Fruit fly (Drosophila melanogaster) whole organism, prepupa: ENCODE results near the gene MME1.

Source experiments
- Blimp-1 ChIP-seq: fragments of 200-800 bp; sonication (Bioruptor generic); optimal IDR thresholded peaks from 3 replicates; lab custom pipeline; 2017; ENCODE audit warnings: missing biosample characterization, missing genetic modification characterization, mild to moderate bottlenecking, moderate library complexity, missing genetic modification reagents
- CG10631 ChIP-seq: fragments of 200-800 bp; sonication (Bioruptor generic); optimal IDR thresholded peaks from 2 replicates; lab custom pipeline; 2016; ENCODE audit warnings: missing biosample characterization, missing genetic modification characterization
- CG10669 ChIP-seq: fragments of 200-800 bp; sonication (Bioruptor generic); optimal IDR thresholded peaks from 3 replicates; lab custom pipeline; 2018; ENCODE audit warnings: missing biosample characterization, mild to moderate bottlenecking, missing genetic modification characterization, moderate library complexity
- CG11294 ChIP-seq: fragments of 200-800 bp; sonication (Bioruptor generic); IDR thresholded peaks from 2 replicates; pipeline ENCODE4 v1.3.6; 2022; ENCODE audit warnings: missing biosample characterization, missing genetic modification characterization
- CG11902 ChIP-seq: fragments of 200-800 bp; sonication (Bioruptor generic); optimal IDR thresholded peaks from 3 replicates; lab custom pipeline; 2016; ENCODE audit warnings: missing biosample characterization, missing genetic modification characterization
- CG15336 ChIP-seq: fragments of 200-800 bp; sonication (Bioruptor generic); IDR thresholded peaks from 2 replicates; pipeline ENCODE4 v1.3.6; 2022; ENCODE audit warnings: missing biosample characterization, missing genetic modification characterization
- CG1621 ChIP-seq: fragments of 200-800 bp; sonication (Bioruptor generic); optimal IDR thresholded peaks from 3 replicates; lab custom pipeline; 2018; ENCODE audit warnings: missing biosample characterization, mild to moderate bottlenecking, missing genetic modification characterization
- CG16779 ChIP-seq: fragments of 200-800 bp; sonication (Bioruptor generic); optimal IDR thresholded peaks from 3 replicates; lab custom pipeline; 2017; ENCODE audit warnings: missing biosample characterization, mild to moderate bottlenecking, missing genetic modification characterization
- CG3032 ChIP-seq: fragments of 200-800 bp; optimal IDR thresholded peaks from 2 replicates; lab custom pipeline; 2019; ENCODE audit warnings: missing biosample characterization, mild to moderate bottlenecking, missing genetic modification characterization, moderate library complexity
- CG31627 ChIP-seq: fragments of 200-800 bp; sonication (Bioruptor generic); optimal IDR thresholded peaks from 3 replicates; lab custom pipeline; 2016; ENCODE audit warnings: missing biosample characterization, missing genetic modification characterization
- CG34406 ChIP-seq: fragments of 200-800 bp; sonication (Bioruptor generic); optimal IDR thresholded peaks from 3 replicates; lab custom pipeline; 2016; ENCODE audit warnings: missing biosample characterization, missing genetic modification characterization
- CG4318 ChIP-seq: fragments of 200-800 bp; sonication (Bioruptor generic); optimal IDR thresholded peaks from 3 replicates; lab custom pipeline; 2017; ENCODE audit warnings: missing biosample characterization, mild to moderate bottlenecking, missing genetic modification characterization
- CG6854 ChIP-seq: fragments of 200-800 bp; sonication (Bioruptor generic); optimal IDR thresholded peaks from 2 replicates; lab custom pipeline; 2017; ENCODE audit warnings: missing biosample characterization, mild to moderate bottlenecking, missing genetic modification characterization
- CG7368 ChIP-seq: fragments of 200-800 bp; sonication (Bioruptor generic); optimal IDR thresholded peaks from 3 replicates; lab custom pipeline; 2016; ENCODE audit warnings: missing biosample characterization, missing genetic modification characterization
- CG8119 ChIP-seq: fragments of 200-800 bp; sonication (Bioruptor generic); IDR thresholded peaks from 3 replicates; pipeline ENCODE4 v1.3.6; 2022; ENCODE audit warnings: missing biosample characterization, missing genetic modification characterization
- CG8319 ChIP-seq: fragments of 200-800 bp; sonication (Bioruptor generic); optimal IDR thresholded peaks from 3 replicates; lab custom pipeline; 2016; ENCODE audit warnings: missing biosample characterization, missing genetic modification characterization
- CG8632 ChIP-seq: fragments of 200-800 bp; sonication (Bioruptor generic); optimal IDR thresholded peaks from 3 replicates; lab custom pipeline; 2016; ENCODE audit warnings: missing biosample characterization, missing genetic modification characterization
- CG9139 ChIP-seq: fragments of 200-800 bp; sonication (Bioruptor generic); optimal IDR thresholded peaks from 3 replicates; lab custom pipeline; 2017; ENCODE audit warnings: missing biosample characterization, mild to moderate bottlenecking, missing genetic modification characterization
- Eip78C ChIP-seq: fragments of 200-800 bp; sonication (Bioruptor generic); peaks from one replicate; lab custom pipeline; 2016; ENCODE audit warnings: missing biosample characterization, missing genetic modification characterization
- Eip93F ChIP-seq: fragments of 200-800 bp; sonication (Bioruptor generic); optimal IDR thresholded peaks from 2 replicates; lab custom pipeline; 2016; ENCODE audit warnings: missing biosample characterization, mild to moderate bottlenecking, missing genetic modification characterization
- Ets96B ChIP-seq: fragments of 200-800 bp; optimal IDR thresholded peaks from 2 replicates; lab custom pipeline; 2019; ENCODE audit warnings: missing biosample characterization, mild to moderate bottlenecking, missing genetic modification characterization, moderate library complexity
- Gug ChIP-seq: fragments of 200-800 bp; sonication (Bioruptor generic); IDR thresholded peaks from 2 replicates; pipeline ENCODE4 v1.3.6; 2022; ENCODE audit warnings: missing biosample characterization, missing genetic modification characterization
- Hr38 ChIP-seq: sonication (Bioruptor generic); optimal IDR thresholded peaks from 2 replicates; lab custom pipeline; 2016; ENCODE audit warnings: missing biosample characterization, missing genetic modification characterization
- Hr39 ChIP-seq: fragments of 200-800 bp; sonication (Bioruptor generic); optimal IDR thresholded peaks from 2 replicates; lab custom pipeline; 2016; ENCODE audit warnings: missing biosample characterization, missing genetic modification characterization
- Hr4 ChIP-seq: fragments of 200-800 bp; sonication (Bioruptor generic); optimal IDR thresholded peaks from 3 replicates; lab custom pipeline; 2016; ENCODE audit warnings: missing biosample characterization, missing genetic modification characterization
- OdsH ChIP-seq: fragments of 200-800 bp; sonication (Bioruptor generic); optimal IDR thresholded peaks from 3 replicates; lab custom pipeline; 2016; ENCODE audit warnings: missing biosample characterization, missing genetic modification characterization
- Sox14 ChIP-seq: fragments of 200-800 bp; sonication (Bioruptor generic); optimal IDR thresholded peaks from 3 replicates; lab custom pipeline; 2016; ENCODE audit warnings: missing biosample characterization, missing genetic modification characterization
- Sox15 ChIP-seq: fragments of 200-800 bp; sonication (Bioruptor generic); optimal IDR thresholded peaks from 3 replicates; lab custom pipeline; 2016; ENCODE audit warnings: missing biosample characterization, missing genetic modification characterization
- acj6 ChIP-seq: fragments of 200-800 bp; sonication (Bioruptor generic); optimal IDR thresholded peaks from 3 replicates; lab custom pipeline; 2016; ENCODE audit warnings: missing biosample characterization, missing genetic modification characterization
- cyc ChIP-seq: fragments of 200-800 bp; sonication (Bioruptor generic); optimal IDR thresholded peaks from 3 replicates; lab custom pipeline; 2016; ENCODE audit warnings: missing biosample characterization, missing genetic modification characterization
- dsx ChIP-seq: fragments of 200-800 bp; optimal IDR thresholded peaks from 3 replicates; lab custom pipeline; 2019; ENCODE audit warnings: missing biosample characterization, mild to moderate bottlenecking, missing genetic modification characterization, moderate library complexity; ENCODE audit not compliant: poor library complexity, severe bottlenecking
- esn ChIP-seq: fragments of 200-800 bp; sonication (Bioruptor generic); optimal IDR thresholded peaks from 2 replicates; lab custom pipeline; 2016; ENCODE audit warnings: missing biosample characterization, mild to moderate bottlenecking, missing genetic modification characterization, moderate library complexity
- fd85E ChIP-seq: fragments of 200-800 bp; sonication (Bioruptor generic); optimal IDR thresholded peaks from 3 replicates; lab custom pipeline; 2016; ENCODE audit warnings: missing biosample characterization, missing genetic modification characterization
- fkh ChIP-seq: fragments of 200-800 bp; sonication (Bioruptor generic); optimal IDR thresholded peaks from 3 replicates; lab custom pipeline; 2017; ENCODE audit warnings: missing biosample characterization, mild to moderate bottlenecking, missing genetic modification characterization, moderate library complexity
- pdm3 ChIP-seq: fragments of 200-800 bp; sonication (Bioruptor generic); optimal IDR thresholded peaks from 3 replicates; lab custom pipeline; 2016; ENCODE audit warnings: missing biosample characterization, missing genetic modification characterization
- salr ChIP-seq, 2 experiments: fragments of 200-800 bp; sonication (Bioruptor generic); optimal IDR thresholded peaks; 3 replicates each; lab custom pipeline; 2016 to 2018; ENCODE audit warnings: missing biosample characterization in 2 of 2, missing genetic modification characterization in 2 of 2, mild to moderate bottlenecking in 1 of 2
- spab ChIP-seq: fragments of 200-800 bp; sonication (Bioruptor generic); optimal IDR thresholded peaks from 2 replicates; lab custom pipeline; 2017; ENCODE audit warnings: missing biosample characterization, mild to moderate bottlenecking, missing genetic modification characterization, missing genetic modification reagents
- ss ChIP-seq, 2 experiments: fragments of 200-800 bp; sonication (Bioruptor generic); optimal IDR thresholded peaks; 2 replicates in 1 of 2; 3 replicates in 1 of 2; lab custom pipeline; 2017 to 2018; ENCODE audit warnings: mild to moderate bottlenecking in 2 of 2, missing biosample characterization in 2 of 2, missing genetic modification characterization in 2 of 2, moderate library complexity in 1 of 2
- svp ChIP-seq: fragments of 200-800 bp; sonication (Bioruptor generic); peaks from one replicate; lab custom pipeline; 2016; ENCODE audit warnings: missing biosample characterization, missing genetic modification characterization
- topi ChIP-seq: fragments of 200-800 bp; sonication (Bioruptor generic); optimal IDR thresholded peaks from 3 replicates; lab custom pipeline; 2016; ENCODE audit warnings: missing biosample characterization, missing genetic modification characterization

The MME1 gene

DNA sequence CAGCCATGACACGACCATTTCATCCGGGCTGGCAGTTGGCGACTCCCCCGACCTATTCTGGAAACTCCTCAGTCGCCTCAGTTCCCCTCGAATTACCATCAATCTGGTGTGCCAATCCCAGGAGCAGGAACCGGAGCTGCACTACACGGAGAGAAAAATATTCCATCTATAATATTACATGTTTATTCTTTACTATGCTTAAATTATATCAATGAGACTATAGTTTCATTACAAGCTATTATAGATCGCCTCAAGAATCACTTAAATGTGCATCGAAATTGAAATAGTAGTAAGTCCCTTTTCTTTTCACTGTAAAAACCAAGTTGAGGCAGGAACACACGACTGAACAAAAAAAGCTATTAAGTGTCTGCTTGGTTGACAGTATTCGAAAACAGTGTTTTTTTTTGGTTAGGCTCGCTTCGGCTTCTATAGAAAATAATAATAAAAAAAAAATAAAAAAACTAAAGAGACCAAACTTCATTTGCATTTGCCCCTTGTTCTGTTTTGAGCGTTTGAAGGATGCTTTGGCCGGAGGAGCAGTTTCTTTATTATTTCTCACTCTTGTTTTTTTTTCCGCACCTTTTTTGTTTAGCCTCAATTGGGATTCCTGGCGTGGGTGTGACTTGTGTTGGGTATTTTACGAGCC, 48.9 kb downstream of the MME1 start (continued):
- peak; percentile 35 for TF ChIP-seq CG11902
- TF ChIP-seq Hr38: no peak
- no peak for TF ChIP-seq fd85E (GFP tag; lab: Kevin White, UChicago)
- peak; percentile 83 for TF ChIP-seq pdm3 (GFP tag; lab: Kevin White, UChicago)
- TF ChIP-seq Blimp-1 (GFP tag; lab: Kevin White, UChicago): no peak
- peak; percentile 84 for TF ChIP-seq spab (GFP tag; lab: Kevin White, UChicago)
- TF ChIP-seq CG31627: peak; percentile 42
- peak; percentile 81 for TF ChIP-seq acj6 (GFP tag; lab: Kevin White, UChicago)
- TF ChIP-seq ss (GFP tag; optimal IDR thresholded peaks at IDR 0.05; lab: Kevin White, UChicago): peak; percentile 91 to 94
- peak; percentile 56 for TF ChIP-seq CG7368 (GFP tag; lab: Kevin White, UChicago)
- TF ChIP-seq fkh (GFP tag; lab: Kevin White, UChicago): no peak
- TF ChIP-seq Sox15: peak; percentile 67
- peak; percentile 76 for TF ChIP-seq OdsH (GFP tag; lab: Kevin White, UChicago)
- TF ChIP-seq CG10631 (GFP tag; lab: Kevin White, UChicago): peak; percentile 88
- TF ChIP-seq CG8632 (GFP tag; lab: Kevin White, UChicago): peak; percentile 75
- no peak for TF ChIP-seq Eip93F (GFP tag; lab: Kevin White, UChicago)

DNA sequence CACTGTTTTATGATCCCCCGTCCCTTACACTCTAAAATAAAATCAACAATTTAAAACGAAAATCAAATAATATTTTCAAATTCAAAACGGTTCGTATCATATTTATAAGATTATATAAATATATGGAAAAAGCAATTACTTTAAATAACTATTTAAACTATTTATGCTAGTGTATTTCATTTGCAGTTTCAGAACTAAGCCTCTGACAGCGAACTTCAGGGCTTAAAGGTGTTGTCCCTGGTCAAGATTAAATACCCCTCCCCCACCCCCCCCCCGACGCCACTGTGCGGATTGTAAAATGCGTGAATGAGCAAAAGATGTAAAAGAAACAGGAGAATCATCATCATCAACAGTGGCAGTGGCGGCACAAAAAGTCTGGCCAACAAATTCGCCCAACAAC, 49.5 kb downstream of the MME1 start:
- peak; percentile 52 for TF ChIP-seq Ets96B (tag; lab: Kevin White, UChicago)
- no peak for TF ChIP-seq esn (GFP tag; lab: Kevin White, UChicago)
- no peak for TF ChIP-seq CG4318
- no peak for TF ChIP-seq svp (GFP tag; lab: Kevin White, UChicago)
- TF ChIP-seq Eip93F (GFP tag; lab: Kevin White, UChicago): no peak
- TF ChIP-seq ss (GFP tag; optimal IDR thresholded peaks at IDR 0.05; lab: Kevin White, UChicago): no peak
- no peak for TF ChIP-seq topi (GFP tag; lab: Kevin White, UChicago)
- TF ChIP-seq pdm3 (GFP tag; lab: Kevin White, UChicago): no peak
- TF ChIP-seq Eip78C: peak; percentile 62
- TF ChIP-seq CG31627: no peak
- TF ChIP-seq CG9139 (GFP tag; lab: Kevin White, UChicago): no peak
- TF ChIP-seq CG11294: no peak
- TF ChIP-seq CG1621: no peak
- TF ChIP-seq salr (GFP tag; optimal IDR thresholded peaks at IDR 0.05; lab: Kevin White, UChicago): no peak
- peak; percentile 23 for TF ChIP-seq CG10631 (GFP tag; lab: Kevin White, UChicago)
- TF ChIP-seq dsx: peak; percentile 68
- no peak for TF ChIP-seq Hr4
- TF ChIP-seq Gug (GFP tag; lab: Robert Waterston, UW): no peak
- no peak for TF ChIP-seq CG10669 (GFP tag; lab: Kevin White, UChicago)
- no peak for TF ChIP-seq CG16779 (tag; lab: Kevin White, UChicago)
- TF ChIP-seq CG8632 (GFP tag; lab: Kevin White, UChicago): no peak
- TF ChIP-seq CG8319 (GFP tag; lab: Kevin White, UChicago): no peak
- TF ChIP-seq OdsH (GFP tag; lab: Kevin White, UChicago): no peak
- no peak for TF ChIP-seq CG6854
- TF ChIP-seq CG15336: no peak
- no peak for TF ChIP-seq cyc (GFP tag; lab: Kevin White, UChicago)
- TF ChIP-seq Hr38: no peak
- TF ChIP-seq CG34406: no peak
- no peak for TF ChIP-seq Sox14 (GFP tag; lab: Kevin White, UChicago)
- TF ChIP-seq Hr39 (GFP tag; lab: Kevin White, UChicago): no peak
- TF ChIP-seq CG11902: no peak
- peak; percentile 3 for TF ChIP-seq CG3032
- no peak for TF ChIP-seq Blimp-1 (GFP tag; lab: Kevin White, UChicago)
- no peak for TF ChIP-seq fd85E (GFP tag; lab: Kevin White, UChicago)
- no peak for TF ChIP-seq CG8119
